Worm (Caenorhabditis elegans): ENCODE results near the gene W02D7.11.

DNA sequence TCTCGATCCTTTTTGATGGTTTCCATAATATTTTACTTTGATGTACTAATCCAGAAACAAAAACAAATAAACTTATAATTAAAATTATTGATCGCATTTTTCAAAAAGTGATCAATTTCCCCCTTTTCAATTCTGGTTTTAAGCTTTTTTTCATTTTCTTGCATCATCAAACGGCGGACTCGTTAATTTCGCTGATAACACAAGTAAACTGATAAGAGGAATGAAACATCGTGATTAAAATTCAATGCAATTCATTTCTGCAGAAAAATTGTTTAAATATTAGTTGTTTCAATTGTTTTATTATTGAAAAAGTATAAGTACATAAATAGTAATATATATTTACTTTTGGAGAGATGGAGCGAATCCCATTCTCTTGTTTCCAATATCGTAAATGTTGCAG lies 37.0 kb downstream of the W02D7.11 start:
- TF ChIP-seq nfya-1 (tag; optimal IDR thresholded peaks at IDR 0.05) (no peak), F13H6.1 (tag; optimal IDR thresholded peaks at IDR 0.05) (no peak), pha-4 (tag; optimal IDR thresholded peaks at IDR 0.05) (no peak), sox-4 (tag; optimal IDR thresholded peaks at IDR 0.05) (no peak)
